Worm (Caenorhabditis elegans): Measurements from ENCODE around the gene his-4.
"Not testable (repeated sequence)": the region's sequence is repeated elsewhere in the genome, so short reads cannot be mapped to it uniquely, and the experiment has no call there.

his-4 gene

DNA sequence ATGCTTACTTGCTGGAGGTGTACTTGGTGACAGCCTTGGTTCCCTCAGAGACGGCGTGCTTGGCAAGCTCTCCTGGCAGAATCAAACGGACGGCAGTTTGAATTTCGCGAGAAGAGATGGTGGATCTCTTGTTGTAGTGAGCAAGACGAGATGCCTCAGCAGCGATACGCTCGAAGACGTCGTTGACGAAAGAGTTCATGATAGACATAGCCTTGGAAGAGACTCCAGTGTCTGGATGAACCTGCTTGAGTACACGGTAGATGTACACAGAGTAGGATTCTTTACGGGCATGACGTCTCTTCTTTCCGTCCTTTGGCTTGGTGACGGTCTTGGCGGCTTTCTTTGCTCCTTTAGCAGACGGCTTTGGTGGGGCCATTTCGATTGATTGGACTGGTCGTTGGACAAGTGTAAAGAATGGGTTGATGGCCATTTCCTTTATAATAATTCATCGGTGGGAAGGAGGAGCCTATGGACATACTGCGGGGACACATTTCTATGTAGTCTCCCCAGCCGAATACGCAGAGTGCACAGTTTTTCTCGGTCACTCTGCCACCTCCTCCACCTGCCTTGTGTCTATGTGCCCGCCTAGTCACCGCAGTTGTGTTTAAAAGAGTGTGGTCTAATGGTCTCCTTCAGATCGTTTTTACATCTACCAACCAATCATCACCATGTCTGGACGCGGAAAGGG is at the start of gene his-4, which contains the start of gene his-3:
Gene his-4 (minus strand): TSS at position 376 of the 688 bp plus-strand sequence.
Gene his-3 (plus strand): TSS at position 669 of the 688 bp plus-strand sequence.
- not testable (repeated sequence) for TF ChIP-seq unc-62 (GFP tag; optimal IDR thresholded peaks at IDR 0.05)

DNA sequence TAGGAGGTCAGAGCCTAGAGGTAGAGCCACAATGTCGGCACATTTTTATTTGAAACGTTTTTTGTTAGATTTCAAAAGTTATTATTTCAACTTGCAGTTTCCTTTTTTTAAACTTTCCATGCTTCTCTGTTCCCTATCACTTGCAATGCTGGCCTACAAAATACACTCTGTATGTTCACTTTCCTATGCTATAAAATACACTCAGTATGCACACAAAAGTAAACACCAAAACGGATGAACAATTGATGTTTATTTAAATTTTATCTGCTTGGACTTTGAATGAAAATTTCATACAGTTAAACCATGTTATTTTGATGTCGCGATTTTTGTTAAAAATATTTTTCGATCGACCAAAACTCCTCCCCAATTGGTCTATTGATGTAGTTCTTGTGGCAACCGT is 40.4 kb upstream of the his-4 start:
- no peak for TF ChIP-seq unc-62 (GFP tag; optimal IDR thresholded peaks at IDR 0.05)

DNA sequence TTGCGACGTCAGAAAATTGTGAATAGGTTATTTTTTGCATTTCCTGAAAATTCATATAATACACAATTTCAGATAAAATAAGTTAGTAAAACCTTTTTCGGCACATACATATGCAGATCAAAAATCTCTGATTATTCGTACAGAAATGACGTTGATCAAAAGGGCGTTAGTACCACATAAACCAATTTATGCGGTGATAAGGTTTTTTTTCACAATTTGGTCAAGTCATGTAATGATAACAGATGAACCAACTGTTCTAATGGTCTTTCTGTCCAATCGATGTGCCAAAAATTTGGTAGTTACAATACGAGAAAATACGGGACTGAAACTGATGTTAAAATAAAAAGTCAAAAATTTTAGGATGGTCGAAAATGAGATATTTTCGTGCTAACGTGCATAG is 39.7 kb upstream of the his-4 start:
- TF ChIP-seq unc-62 (GFP tag; optimal IDR thresholded peaks at IDR 0.05) = no peak

DNA sequence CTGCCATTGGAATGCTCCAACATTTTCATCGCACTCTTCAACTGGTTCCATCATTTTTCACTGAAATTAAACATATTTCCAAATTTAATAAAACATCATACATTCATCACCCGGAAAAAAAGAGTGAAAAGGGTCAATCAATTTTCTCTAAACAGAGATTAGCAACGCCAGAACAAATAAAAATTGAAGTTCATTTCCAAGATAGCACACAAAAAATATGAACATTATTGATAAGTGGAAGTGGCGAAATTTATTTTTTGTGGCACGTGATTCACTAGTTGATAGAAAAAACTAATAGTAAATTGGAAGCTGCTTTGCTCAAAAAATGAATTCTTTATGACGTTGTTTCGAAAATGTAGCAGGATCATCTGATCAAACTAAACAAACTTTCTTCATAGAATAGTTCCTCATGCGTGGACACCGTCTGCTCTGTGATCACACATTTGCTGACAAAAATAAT is 35.0 kb upstream of the his-4 start, which contains the start of the genes F14H3.12 and srj-29:
Gene F14H3.12 (minus strand): TSS at position 74 of the 460 bp plus-strand sequence.
Gene srj-29 (plus strand): TSS at position 410 of the 460 bp plus-strand sequence.
- TF ChIP-seq unc-62 (GFP tag; optimal IDR thresholded peaks at IDR 0.05) = no peak

DNA sequence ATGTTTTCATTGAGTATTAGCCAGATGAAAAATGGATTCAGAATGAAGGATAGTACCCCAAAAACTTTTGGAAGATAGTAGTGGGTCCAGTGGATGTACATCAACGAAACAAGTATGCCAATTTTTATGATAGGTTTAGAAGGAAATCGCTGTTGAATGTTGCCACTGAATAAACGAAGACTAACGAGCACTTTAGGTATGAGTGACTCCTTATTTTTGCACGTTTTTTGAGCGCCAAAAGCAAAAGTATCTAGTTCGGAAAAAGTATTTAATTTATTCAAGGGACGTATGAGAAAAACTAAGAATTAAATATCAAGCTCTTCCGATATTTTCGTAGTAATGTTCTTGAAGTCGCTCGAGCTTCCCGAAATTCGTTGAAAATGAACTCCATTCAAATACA is 33.5 kb upstream of the his-4 start, which contains the start of gene srj-10:
Gene srj-10 (minus strand): TSS at position 101 of the 400 bp plus-strand sequence.
- TF ChIP-seq unc-62 (GFP tag; optimal IDR thresholded peaks at IDR 0.05) = no peak

DNA sequence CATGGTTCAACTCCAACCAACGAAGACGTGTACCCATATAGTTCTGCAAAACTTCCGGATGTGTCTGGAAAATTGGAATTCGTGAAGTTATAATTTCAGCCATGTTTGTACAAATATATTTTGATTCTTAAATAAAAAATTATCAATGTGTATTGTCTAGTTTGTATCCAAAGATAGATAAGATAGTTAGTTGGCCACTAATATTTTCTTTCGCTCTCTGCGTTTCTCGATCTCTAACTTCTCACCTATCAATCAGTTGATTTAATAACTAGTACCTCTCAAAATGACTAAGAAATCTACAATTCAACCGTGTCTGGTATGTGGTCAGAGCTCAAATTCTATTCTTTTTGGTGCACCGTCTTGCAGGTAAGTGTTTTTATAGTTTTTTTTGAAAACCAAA is 30.9 kb upstream of the his-4 start, which contains the start of gene nhr-176:
Gene nhr-176 (plus strand): TSS at position 159 of the 400 bp plus-strand sequence.
- TF ChIP-seq unc-62 (GFP tag; optimal IDR thresholded peaks at IDR 0.05) = no peak

DNA sequence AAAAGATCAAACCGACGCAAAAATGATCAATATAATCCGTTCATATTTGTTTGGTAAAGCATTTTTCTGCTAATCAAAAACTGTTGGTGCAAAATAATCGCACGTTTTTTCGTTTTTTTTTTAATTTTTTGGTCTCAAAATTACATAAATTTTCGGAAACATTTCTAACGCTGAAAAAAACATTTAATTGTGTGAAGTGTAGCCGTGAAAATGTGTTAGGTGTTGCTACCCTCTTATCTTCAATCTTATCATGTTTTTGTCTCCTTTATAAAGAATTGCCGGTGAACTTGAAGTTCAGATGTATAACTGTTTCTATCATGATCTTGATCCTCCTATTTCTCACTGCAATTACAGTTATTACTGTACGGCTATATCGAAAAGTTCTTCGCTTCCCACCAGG is 28.6 kb upstream of the his-4 start, which contains the start of gene cyp-35D1:
Gene cyp-35D1 (plus strand): TSS at position 301 of the 400 bp plus-strand sequence.
- TF ChIP-seq unc-62 (GFP tag; optimal IDR thresholded peaks at IDR 0.05) = no peak

DNA sequence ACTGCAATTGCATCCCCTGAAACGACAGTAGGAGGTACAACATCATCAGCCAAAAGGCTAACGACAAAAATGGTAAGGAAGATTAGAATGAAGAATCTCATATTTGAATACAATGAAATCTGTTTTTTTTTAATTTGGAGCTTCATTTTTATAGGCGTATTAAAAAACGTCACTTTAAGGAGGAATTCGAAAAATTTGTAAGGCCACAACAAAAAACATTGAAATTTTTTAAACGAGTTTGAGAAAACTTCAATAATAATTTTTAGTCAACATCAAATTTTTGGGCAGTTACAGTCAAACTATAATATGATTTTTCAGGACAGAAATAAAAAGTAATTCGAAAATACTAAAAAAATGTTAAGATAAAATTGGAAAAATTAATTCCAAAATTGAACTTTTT is 22.5 kb upstream of the his-4 start, which contains the start of gene F14H3.14:
Gene F14H3.14 (minus strand): TSS at position 101 of the 400 bp plus-strand sequence.
- no peak for TF ChIP-seq unc-62 (GFP tag; optimal IDR thresholded peaks at IDR 0.05)

DNA sequence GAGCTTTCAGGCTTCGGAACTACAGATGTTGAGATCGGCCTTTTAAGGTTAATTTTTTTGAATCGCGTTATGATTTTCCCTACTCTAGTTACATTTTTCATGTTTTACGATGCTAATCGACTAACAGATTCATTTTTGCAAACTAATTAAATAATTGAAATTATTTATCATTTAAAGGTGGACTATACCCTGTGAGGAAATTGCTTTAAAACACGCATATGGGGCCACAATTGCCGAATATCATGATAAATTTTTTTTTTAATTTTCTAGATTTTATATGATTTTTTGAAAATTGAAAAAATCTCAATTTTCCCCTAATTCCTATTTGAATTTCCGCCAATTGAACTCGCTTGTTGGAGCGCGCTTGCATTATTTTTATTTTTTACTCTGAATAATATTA is 21.7 kb upstream of the his-4 start, which contains the start of gene fbxa-100:
Gene fbxa-100 (minus strand): TSS at position 101 of the 400 bp plus-strand sequence.
- no peak for TF ChIP-seq unc-62 (GFP tag; optimal IDR thresholded peaks at IDR 0.05)

DNA sequence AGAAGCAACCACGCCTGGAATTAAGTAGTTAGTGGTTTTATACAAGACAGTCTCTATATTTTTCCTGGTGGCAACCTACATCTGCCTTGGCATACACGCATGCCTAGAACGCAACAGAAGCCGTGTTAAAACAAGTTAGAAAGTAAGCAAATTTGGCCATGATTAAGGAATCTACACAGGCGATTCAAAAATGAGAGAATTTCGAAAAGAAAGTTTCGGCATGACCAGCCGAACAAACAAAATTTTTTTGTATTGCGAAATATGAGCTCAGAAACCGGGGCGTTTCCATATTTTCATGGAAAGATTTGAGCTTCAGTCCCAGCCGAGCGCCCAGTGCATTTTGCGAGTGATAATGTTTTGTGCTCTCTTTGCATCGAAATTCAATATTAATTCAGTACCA is 19.8 kb upstream of the his-4 start, which contains the start of gene F14H3.15:
Gene F14H3.15 (minus strand): TSS at position 101 of the 400 bp plus-strand sequence.
- TF ChIP-seq unc-62 (GFP tag; optimal IDR thresholded peaks at IDR 0.05) = no peak

DNA sequence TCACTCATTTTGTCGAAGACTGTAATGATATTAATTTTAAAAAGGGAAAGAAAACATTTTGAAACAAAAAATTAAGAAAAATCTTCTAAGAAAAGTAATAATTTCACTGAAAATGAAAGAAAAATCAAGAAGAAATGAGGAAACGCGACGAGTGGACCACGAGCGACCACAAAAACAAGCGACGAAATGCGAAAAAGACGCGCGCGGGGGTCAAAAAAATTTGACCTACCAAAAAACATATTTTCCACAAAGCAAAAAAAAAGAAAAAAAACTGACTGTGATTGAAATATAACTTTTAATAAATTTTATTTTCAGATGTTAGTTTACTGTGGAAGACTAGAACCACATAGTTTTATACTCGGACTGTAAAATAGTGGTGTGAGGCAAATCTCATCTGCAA is 18.6 kb upstream of the his-4 start, which contains the start of gene F14H3.6:
Gene F14H3.6 (minus strand): TSS at position 22 of the 400 bp plus-strand sequence.
- no peak for TF ChIP-seq unc-62 (GFP tag; optimal IDR thresholded peaks at IDR 0.05)

DNA sequence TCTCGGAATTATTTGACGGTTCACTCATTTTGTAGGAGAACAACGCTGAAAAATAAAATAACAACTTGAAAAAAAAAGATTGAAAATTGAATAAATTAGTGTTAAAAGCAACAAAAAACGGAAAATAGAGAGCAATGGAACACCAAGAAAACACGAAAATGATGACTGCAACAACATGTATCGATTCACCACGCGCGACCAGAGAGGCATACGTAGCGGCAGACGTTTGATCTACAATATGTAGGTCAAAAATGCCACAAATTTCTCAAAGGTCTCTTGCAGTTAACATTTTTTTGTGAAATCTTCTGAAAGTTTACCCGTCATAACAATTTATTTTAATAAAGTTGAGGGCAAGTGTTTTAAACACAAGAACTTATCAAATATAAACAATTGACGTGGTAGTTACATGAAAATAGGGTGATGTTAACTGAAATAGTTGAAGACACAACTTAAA is 16.7 kb upstream of the his-4 start, which contains the start of gene F14H3.5:
Gene F14H3.5 (minus strand): TSS at position 51 of the 454 bp plus-strand sequence.
- TF ChIP-seq unc-62 (GFP tag; optimal IDR thresholded peaks at IDR 0.05) = no peak

DNA sequence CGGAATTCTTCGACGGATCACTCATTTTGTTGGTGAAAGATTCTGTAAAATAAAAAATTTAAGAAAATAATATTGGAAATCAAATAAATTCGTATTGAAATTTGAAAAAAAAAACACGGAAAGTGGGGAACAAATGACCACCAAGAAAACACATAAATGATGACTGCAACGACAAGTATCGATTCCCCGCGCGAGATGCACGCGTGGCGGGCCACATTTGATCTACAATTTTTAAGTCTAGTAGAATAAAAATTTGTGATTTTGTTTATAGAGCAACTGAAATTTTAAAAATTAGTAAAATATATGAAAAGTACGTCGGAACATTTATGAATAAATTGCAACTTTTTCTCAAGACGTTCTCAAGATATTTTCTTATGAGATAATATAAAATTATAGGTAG is 14.7 kb upstream of the his-4 start, which contains the start of gene F14H3.4:
Gene F14H3.4 (minus strand): TSS at position 42 of the 400 bp plus-strand sequence.
- no peak for TF ChIP-seq unc-62 (GFP tag; optimal IDR thresholded peaks at IDR 0.05)

DNA sequence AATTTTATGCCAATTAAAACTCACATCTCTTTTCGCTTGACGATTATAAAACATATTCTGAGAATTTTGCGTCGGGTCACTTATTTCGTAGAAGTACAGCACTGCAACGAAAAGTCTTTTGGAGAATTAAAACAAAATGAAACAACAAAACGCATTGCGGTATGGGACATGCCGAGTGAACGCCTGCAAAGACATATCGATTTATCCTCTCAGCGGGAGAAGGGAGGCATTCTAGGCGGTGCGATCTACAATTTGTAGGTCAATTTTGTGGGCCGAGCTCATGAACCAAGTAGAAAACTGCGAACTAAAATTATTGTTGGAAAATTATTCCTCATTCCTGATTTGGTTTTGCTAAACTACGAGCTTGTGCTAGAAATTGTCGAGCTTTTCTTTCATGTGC is 13.1 kb upstream of the his-4 start, which contains the start of gene F14H3.3:
Gene F14H3.3 (minus strand): TSS at position 101 of the 400 bp plus-strand sequence.
- no peak for TF ChIP-seq unc-62 (GFP tag; optimal IDR thresholded peaks at IDR 0.05)

DNA sequence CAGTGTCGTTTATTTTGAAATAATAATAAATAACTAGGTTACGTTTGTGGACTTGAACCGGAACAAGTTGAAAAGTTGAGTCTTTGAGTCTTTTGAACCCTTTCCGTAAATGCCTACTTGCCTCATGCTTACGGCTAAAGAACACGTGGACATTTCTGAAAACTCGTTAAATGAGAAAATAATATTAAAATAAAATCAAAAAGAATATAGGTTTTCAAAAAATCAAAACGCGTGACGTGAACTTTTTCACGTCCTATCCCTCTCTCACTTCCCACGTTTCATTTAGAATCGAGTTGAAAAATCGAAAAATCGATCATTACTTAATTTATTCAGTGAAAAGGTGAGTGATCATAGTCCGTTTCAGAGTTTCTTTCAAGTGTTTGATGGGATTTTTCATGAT is 8.9 kb upstream of the his-4 start, which contains the start of gene best-12:
Gene best-12 (plus strand): TSS at position 301 of the 400 bp plus-strand sequence.
- TF ChIP-seq unc-62 (GFP tag; optimal IDR thresholded peaks at IDR 0.05) = no peak

DNA sequence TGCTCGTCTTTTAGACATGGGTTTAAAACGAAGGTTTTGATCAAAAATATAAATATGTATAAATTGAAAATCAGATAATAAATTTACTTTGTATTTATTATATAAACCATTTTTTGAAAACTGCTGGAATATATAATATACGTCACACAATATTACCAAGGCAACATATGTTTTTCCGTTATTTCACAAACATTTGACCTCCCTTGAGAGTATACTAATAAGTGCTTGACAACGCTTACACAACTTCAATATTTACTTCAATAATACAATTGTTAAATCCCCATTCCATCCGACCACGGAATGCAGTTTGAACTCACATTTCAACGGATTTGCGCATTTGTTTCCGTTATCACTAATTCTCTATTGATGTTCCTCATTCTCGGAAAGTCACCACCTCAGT is 7.2 kb upstream of the his-4 start, which contains the start of gene str-198:
Gene str-198 (plus strand): TSS at position 301 of the 400 bp plus-strand sequence.
- TF ChIP-seq unc-62 (GFP tag; optimal IDR thresholded peaks at IDR 0.05) = no peak

Measured in whole organism, dauer.